Worm (Caenorhabditis elegans) whole organism, early embryonic: ENCODE data around the gene T09F5.10.

ENCODE experiments used
- F13C5.2 ChIP-seq: sonication (generic microtip); optimal IDR thresholded peaks from 2 replicates; lab custom pipeline; 2017; ENCODE audit warnings: mild to moderate bottlenecking, missing genetic modification characterization, inconsistent platforms, missing compliant biosample characterization
- aly-1 ChIP-seq: sonication (generic microtip); optimal IDR thresholded peaks from 2 replicates; lab custom pipeline; 2016; ENCODE audit warnings: missing genetic modification characterization, missing compliant biosample characterization
- ama-1 ChIP-seq: fragments of 150-350 bp; optimal IDR thresholded peaks from 2 replicates; lab custom pipeline; 2014
- ceh-13 ChIP-seq: fragments of 200-800 bp; sonication (Bioruptor generic); optimal IDR thresholded peaks from 2 replicates; lab custom pipeline; 2018; ENCODE audit warnings: mild to moderate bottlenecking, missing genetic modification characterization, missing compliant biosample characterization
- ets-7 ChIP-seq: sonication (generic microtip); optimal IDR thresholded peaks from 2 replicates; lab custom pipeline; 2016; ENCODE audit warnings: missing genotype, missing genetic modification characterization, missing compliant biosample characterization
- flt-1 ChIP-seq: fragments of 200-800 bp; sonication (Bioruptor generic); IDR thresholded peaks from 2 replicates; pipeline ENCODE4 v1.3.6; 2022; ENCODE audit warnings: missing genetic modification characterization, missing compliant biosample characterization
- hmbx-1 ChIP-seq: sonication (generic microtip); optimal IDR thresholded peaks from 2 replicates; lab custom pipeline; 2016; ENCODE audit warnings: mild to moderate bottlenecking, missing genetic modification characterization, missing compliant biosample characterization
- hmg-4 ChIP-seq: fragments of 200-800 bp; sonication (Bioruptor generic); optimal IDR thresholded peaks from 2 replicates; lab custom pipeline; 2018; ENCODE audit warnings: mild to moderate bottlenecking, missing genetic modification characterization, missing compliant biosample characterization
- hnd-1 ChIP-seq: sonication (generic microtip); optimal IDR thresholded peaks from 2 replicates; lab custom pipeline; 2016; ENCODE audit warnings: missing genetic modification characterization, missing compliant biosample characterization
- pes-1 ChIP-seq: fragments of 200-800 bp; sonication (Bioruptor generic); IDR thresholded peaks from 2 replicates; pipeline ENCODE4 v1.3.6; 2022; ENCODE audit warnings: missing genetic modification reagents, missing genetic modification characterization, missing compliant biosample characterization
- scrt-1 ChIP-seq: fragments of 200-800 bp; sonication (Bioruptor generic); IDR thresholded peaks from 2 replicates; pipeline ENCODE4 v1.3.6; 2022; ENCODE audit warnings: missing genetic modification characterization, missing compliant biosample characterization
- sea-1 ChIP-seq: fragments of 200-800 bp; sonication (Bioruptor generic); conservative IDR thresholded peaks from 2 replicates; pipeline ENCODE4 v1.3.6; 2022; ENCODE audit warnings: missing genetic modification characterization, missing compliant biosample characterization
- tbx-37 ChIP-seq: fragments of 200-800 bp; sonication (Bioruptor generic); conservative IDR thresholded peaks from 2 replicates; pipeline ENCODE4 v1.3.6; 2022; ENCODE audit warnings: missing genetic modification reagents, missing genetic modification characterization, missing compliant biosample characterization
- tra-4 ChIP-seq: sonication (generic microtip); optimal IDR thresholded peaks from 2 replicates; lab custom pipeline; 2017; ENCODE audit warnings: missing genetic modification characterization, missing compliant biosample characterization

ce11 chrV:15192377-15192776, 12.5 kb downstream of the T09F5.10 start, which contains the start of gene plc-2:
- TF ChIP-seq ama-1 (lab: Kevin White, UChicago) (no peak), flt-1 (GFP tag; lab: Robert Waterston, UW) (no peak), tra-4 (tag; lab: Kevin White, UChicago) (no peak), hnd-1 (no peak), hmg-4 (GFP tag; lab: Kevin White, UChicago) (no peak), ets-7 (tag; lab: Kevin White, UChicago) (no peak), F13C5.2 (tag; lab: Kevin White, UChicago) (no peak), pes-1 (no peak), sea-1 (GFP tag; lab: Robert Waterston, UW) (no peak), aly-1 (tag; lab: Kevin White, UChicago) (no peak), tbx-37 (GFP tag; lab: Robert Waterston, UW) (no peak), hmbx-1 (tag; lab: Kevin White, UChicago) (no peak), ceh-13 (GFP tag; lab: Kevin White, UChicago) (no peak), scrt-1 (GFP tag; lab: Robert Waterston, UW) (no peak)
